Worm (Caenorhabditis elegans): ENCODE data around the gene spas-1.
A peak's percentile ranks its signal among the peaks of the same experiment; 100 is the strongest.

The spas-1 gene

DNA sequence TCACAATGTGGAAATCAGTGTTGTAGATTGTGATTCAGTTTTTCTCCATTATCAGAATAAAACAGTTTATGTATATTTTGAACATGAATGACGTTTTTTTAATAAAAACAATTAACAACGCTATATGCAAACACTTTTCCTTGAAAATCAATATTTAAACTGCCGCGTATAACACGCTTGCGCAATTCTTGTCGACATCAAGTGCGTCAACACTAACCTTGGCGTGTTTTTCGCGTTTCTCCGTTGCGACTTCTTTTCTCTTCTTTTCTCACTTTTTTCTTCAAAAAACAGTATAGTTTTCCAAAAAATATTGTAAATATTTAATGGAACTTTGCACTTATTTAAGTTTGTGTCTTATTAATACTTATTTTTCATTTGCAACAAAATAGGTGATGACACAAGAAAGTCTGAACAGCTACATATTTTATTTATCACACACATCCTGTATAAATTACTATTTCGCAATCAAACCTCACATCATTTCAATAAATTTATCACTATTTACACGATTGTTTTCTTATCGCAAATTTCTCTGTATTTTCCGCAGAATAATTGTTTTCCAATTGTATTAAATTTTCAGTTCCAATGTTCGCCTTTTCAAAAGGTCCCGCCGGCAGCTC lies at the start of gene spas-1:
Gene spas-1, plus strand, starts transcription at position 572 of the 620 bp plus-strand sequence.
- TF ChIP-seq nhr-77 (tag; optimal IDR thresholded peaks at IDR 0.05) (peak; percentile 40), blmp-1 (tag; optimal IDR thresholded peaks at IDR 0.05; ENCODE audit: insufficient read depth) (peak; percentile 49), fos-1 (tag; optimal IDR thresholded peaks at IDR 0.05) (peak; percentile 57), nhr-129 (tag; optimal IDR thresholded peaks at IDR 0.05) (peak; percentile 91), lin-11 (tag; optimal IDR thresholded peaks at IDR 0.05) (peak; percentile 13), mdl-1 (tag; optimal IDR thresholded peaks at IDR 0.05) (no peak), ztf-1 (GFP tag; conservative IDR thresholded peaks at IDR 0.05) (no peak), R02D3.7 (tag; optimal IDR thresholded peaks at IDR 0.05) (peak; percentile 55), gmeb-1 (tag; optimal IDR thresholded peaks at IDR 0.05) (peak; percentile 99), nhr-11 (tag; optimal IDR thresholded peaks at IDR 0.05) (no peak), sma-3 (GFP tag; optimal IDR thresholded peaks at IDR 0.05) (peak; percentile 91), nhr-25 (tag; optimal IDR thresholded peaks at IDR 0.05) (peak; percentile 85), ztf-11 (tag; optimal IDR thresholded peaks at IDR 0.05) (no peak), nhr-21 (tag; optimal IDR thresholded peaks at IDR 0.05) (peak; percentile 80), zag-1 (tag; optimal IDR thresholded peaks at IDR 0.05) (peak; percentile 37), ceh-82 (tag; optimal IDR thresholded peaks at IDR 0.05) (no peak), egl-27 (tag; optimal IDR thresholded peaks at IDR 0.05) (peak; percentile 74), unc-62 (GFP tag; optimal IDR thresholded peaks at IDR 0.05) (peak; percentile 12), nhr-6 (tag; optimal IDR thresholded peaks at IDR 0.05) (peak; percentile 81), C34F6.9 (tag; optimal IDR thresholded peaks at IDR 0.05) (peak; percentile 96), mab-5 (tag; optimal IDR thresholded peaks at IDR 0.05) (peak; percentile 86), elt-1 (tag; optimal IDR thresholded peaks at IDR 0.05) (no peak), peb-1 (tag; optimal IDR thresholded peaks at IDR 0.05) (no peak), sma-9 (GFP tag; optimal IDR thresholded peaks at IDR 0.05) (peak; percentile 93), sma-9 (tag; optimal IDR thresholded peaks at IDR 0.05) (no peak), nhr-23 (tag; optimal IDR thresholded peaks at IDR 0.05) (no peak), ama-1 (optimal IDR thresholded peaks at IDR 0.05) (no peak), crh-2 (tag; optimal IDR thresholded peaks at IDR 0.05) (peak; percentile 92), lin-13 (GFP tag; optimal IDR thresholded peaks at IDR 0.05) (peak; percentile 87), F13H6.1 (tag; optimal IDR thresholded peaks at IDR 0.05) (peak; percentile 88), lsy-2 (tag; optimal IDR thresholded peaks at IDR 0.05) (peak; percentile 81 to 94), ztf-4 (tag; optimal IDR thresholded peaks at IDR 0.05) (peak; percentile 78), ceh-16 (tag; optimal IDR thresholded peaks at IDR 0.05) (peak; percentile 76), skn-1 (tag; optimal IDR thresholded peaks at IDR 0.05) (peak; percentile 7), unc-55 (GFP tag; optimal IDR thresholded peaks at IDR 0.05) (peak; percentile 95), mbf-1 (tag; optimal IDR thresholded peaks at IDR 0.05) (no peak), snpc-4 (tag; optimal IDR thresholded peaks at IDR 0.05) (peak; percentile 82), elt-3 (tag; optimal IDR thresholded peaks at IDR 0.05) (no peak), sem-4 (tag; optimal IDR thresholded peaks at IDR 0.05) (peak; percentile 75)

DNA sequence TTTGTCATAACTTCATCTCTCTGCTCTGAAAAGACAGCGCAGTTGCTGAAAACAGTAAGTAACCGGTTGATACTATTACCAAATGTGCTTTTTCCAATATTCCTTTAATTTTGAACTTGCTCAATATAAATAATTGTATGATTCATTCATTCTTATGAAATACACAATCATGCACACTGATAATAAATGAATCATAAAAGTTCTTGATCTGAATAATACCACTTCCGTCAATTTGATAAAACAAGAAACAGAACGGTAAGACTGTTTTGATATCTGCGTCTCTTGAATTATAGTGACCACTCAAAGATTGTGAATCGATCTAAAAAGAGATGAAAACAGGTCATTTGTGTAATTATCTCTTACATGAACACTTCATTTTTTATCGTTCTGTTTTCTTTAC lies 49.3 kb upstream of the spas-1 start, which contains the start of gene F21C10.4:
Gene F21C10.4, plus strand, starts transcription at position 301 of the 400 bp plus-strand sequence.
- TF ChIP-seq mbf-1 (tag; optimal IDR thresholded peaks at IDR 0.05) (no peak), elt-1 (tag; optimal IDR thresholded peaks at IDR 0.05) (no peak), nhr-77 (tag; optimal IDR thresholded peaks at IDR 0.05) (no peak), gmeb-1 (tag; optimal IDR thresholded peaks at IDR 0.05) (no peak), crh-2 (tag; optimal IDR thresholded peaks at IDR 0.05) (no peak), lin-39 (tag; optimal IDR thresholded peaks at IDR 0.05) (no peak), nhr-23 (tag; optimal IDR thresholded peaks at IDR 0.05) (no peak), sma-3 (GFP tag; optimal IDR thresholded peaks at IDR 0.05) (no peak), mab-5 (tag; optimal IDR thresholded peaks at IDR 0.05) (no peak)

DNA sequence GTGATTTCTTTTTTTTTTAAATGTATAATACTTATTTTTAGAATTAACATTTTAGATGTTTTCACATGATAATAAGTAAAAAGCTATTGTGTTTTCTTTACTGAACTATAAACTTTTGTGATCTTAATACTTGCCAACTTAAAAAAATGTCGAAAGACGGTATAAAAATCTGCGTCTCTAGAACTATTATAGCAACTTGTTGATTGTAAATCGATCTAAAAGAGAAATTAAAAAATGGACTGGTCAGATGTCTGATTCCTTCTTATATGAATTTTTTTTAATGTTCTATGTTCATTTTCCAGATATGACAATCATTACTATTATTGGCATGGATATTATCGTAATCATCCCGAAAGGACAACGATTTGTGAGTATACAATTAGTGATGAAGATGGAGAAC lies 47.8 kb upstream of the spas-1 start, which contains the start of gene F21C10.3:
Gene F21C10.3, plus strand, starts transcription at position 301 of the 400 bp plus-strand sequence.
- TF ChIP-seq unc-55 (GFP tag; optimal IDR thresholded peaks at IDR 0.05): no peak
- TF ChIP-seq lsy-2 (tag; optimal IDR thresholded peaks at IDR 0.05): no peak
- no peak for TF ChIP-seq unc-39 (tag; optimal IDR thresholded peaks at IDR 0.05)
- TF ChIP-seq ztf-11 (tag; optimal IDR thresholded peaks at IDR 0.05): no peak
- no peak for TF ChIP-seq C34F6.9 (tag; optimal IDR thresholded peaks at IDR 0.05)
